Fruit fly (Drosophila melanogaster) whole organism, embryonic: ENCODE results near the gene CG5013.

Experiments
- Bgb ChIP-seq: fragments of 200-800 bp; sonication (Bioruptor generic); IDR thresholded peaks from 2 replicates; pipeline ENCODE4 v1.3.6; 2022; ENCODE audit warnings: missing biosample characterization, missing genetic modification characterization; ENCODE audit not compliant: partially characterized antibody
- CG10543 ChIP-seq: fragments of 200-800 bp; sonication (Bioruptor generic); optimal IDR thresholded peaks from 3 replicates; lab custom pipeline; 2017; ENCODE audit warnings: missing biosample characterization, mild to moderate bottlenecking, missing genetic modification characterization, moderate library complexity
- CG10565 ChIP-seq: fragments of 200-800 bp; sonication (Bioruptor generic); optimal IDR thresholded peaks from 3 replicates; lab custom pipeline; 2016; ENCODE audit warnings: missing biosample characterization, mild to moderate bottlenecking, missing genetic modification characterization
- CG10959 ChIP-seq: fragments of 200-800 bp; sonication (Bioruptor generic); IDR thresholded peaks from 2 replicates; pipeline ENCODE4 v1.3.6; 2022; ENCODE audit warnings: missing biosample characterization, missing genetic modification characterization
- CG10979 ChIP-seq: fragments of 200-800 bp; sonication (Bioruptor generic); optimal IDR thresholded peaks from 2 replicates; lab custom pipeline; 2018; ENCODE audit warnings: missing biosample characterization, mild to moderate bottlenecking, missing genetic modification characterization, moderate library complexity
- CG11247 ChIP-seq: fragments of 200-800 bp; sonication (Bioruptor generic); IDR thresholded peaks from 2 replicates; pipeline ENCODE4 v1.3.6; 2022; ENCODE audit warnings: missing biosample characterization, missing genetic modification characterization
- CG12219 ChIP-seq: fragments of 200-800 bp; sonication (Bioruptor generic); optimal IDR thresholded peaks from 3 replicates; lab custom pipeline; 2018; ENCODE audit warnings: missing biosample characterization, mild to moderate bottlenecking, missing genetic modification characterization
- CG12942 ChIP-seq: fragments of 200-800 bp; sonication (Bioruptor generic); optimal IDR thresholded peaks from 3 replicates; lab custom pipeline; 2016; ENCODE audit warnings: missing biosample characterization, missing genetic modification characterization
- CG15696 ChIP-seq: fragments of 200-800 bp; sonication (Bioruptor generic); optimal IDR thresholded peaks from 2 replicates; lab custom pipeline; 2019; ENCODE audit warnings: missing biosample characterization, mild to moderate bottlenecking, missing genetic modification characterization, moderate library complexity
- CG1602 ChIP-seq: fragments of 200-800 bp; sonication (Bioruptor generic); optimal IDR thresholded peaks from 3 replicates; lab custom pipeline; 2016; ENCODE audit warnings: missing biosample characterization, missing genetic modification characterization
- CG17328 ChIP-seq: fragments of 200-800 bp; sonication (Bioruptor generic); IDR thresholded peaks from 2 replicates; pipeline ENCODE4 v1.3.6; 2022; ENCODE audit warnings: missing biosample characterization, missing genetic modification characterization
- CG17385 ChIP-seq: fragments of 200-800 bp; sonication (Bioruptor generic); optimal IDR thresholded peaks from 3 replicates; lab custom pipeline; 2018; ENCODE audit warnings: missing biosample characterization, mild to moderate bottlenecking, missing genetic modification characterization
- CG17829 ChIP-seq: fragments of 200-800 bp; optimal IDR thresholded peaks from 2 replicates; lab custom pipeline; 2019; ENCODE audit warnings: missing biosample characterization, mild to moderate bottlenecking, missing genetic modification characterization, moderate library complexity
- CG2712 ChIP-seq: fragments of 200-800 bp; optimal IDR thresholded peaks from 3 replicates; lab custom pipeline; 2019; ENCODE audit warnings: missing biosample characterization, mild to moderate bottlenecking, missing genetic modification characterization, moderate library complexity
- CG3065 ChIP-seq: fragments of 200-800 bp; sonication (Bioruptor generic); optimal IDR thresholded peaks from 2 replicates; lab custom pipeline; 2016; ENCODE audit warnings: missing biosample characterization, missing genetic modification characterization
- CG32532 ChIP-seq: fragments of 200-800 bp; sonication (Bioruptor generic); IDR thresholded peaks from 2 replicates; pipeline ENCODE4 v1.3.6; 2022; ENCODE audit warnings: missing biosample characterization, missing genetic modification characterization
- CG4282 ChIP-seq: fragments of 200-800 bp; sonication (Bioruptor generic); optimal IDR thresholded peaks from 2 replicates; lab custom pipeline; 2016; ENCODE audit warnings: missing biosample characterization, missing genetic modification characterization
- CG4404 ChIP-seq: fragments of 200-800 bp; sonication (Bioruptor generic); IDR thresholded peaks from 2 replicates; pipeline ENCODE4 v1.3.6; 2022; ENCODE audit warnings: missing biosample characterization, missing genetic modification characterization
- CG6813 ChIP-seq: fragments of 200-800 bp; sonication (Bioruptor generic); optimal IDR thresholded peaks from 2 replicates; lab custom pipeline; 2017; ENCODE audit warnings: missing biosample characterization, missing genetic modification characterization, mild to moderate bottlenecking, moderate library complexity, missing genetic modification reagents
- CG8388 ChIP-seq: fragments of 200-800 bp; sonication (Bioruptor generic); optimal IDR thresholded peaks from 2 replicates; lab custom pipeline; 2019; ENCODE audit warnings: missing biosample characterization, mild to moderate bottlenecking, missing genetic modification characterization, moderate library complexity
- CG8924 ChIP-seq: fragments of 200-800 bp; optimal IDR thresholded peaks from 3 replicates; lab custom pipeline; 2019; ENCODE audit warnings: missing biosample characterization, mild to moderate bottlenecking, missing genetic modification characterization, moderate library complexity
- CG9609 ChIP-seq: fragments of 200-800 bp; sonication (Bioruptor generic); optimal IDR thresholded peaks from 3 replicates; lab custom pipeline; 2016; ENCODE audit warnings: missing biosample characterization, missing genetic modification characterization
- Hr39 ChIP-seq: fragments of >200 bp; optimal IDR thresholded peaks from 2 replicates; lab custom pipeline; 2017
- Max ChIP-seq: fragments of 200-800 bp; sonication (Bioruptor generic); optimal IDR thresholded peaks from 2 replicates; lab custom pipeline; 2016; ENCODE audit warnings: missing biosample characterization, mild to moderate bottlenecking, missing genetic modification characterization
- Mrtf ChIP-seq: fragments of 200-800 bp; sonication (Bioruptor generic); IDR thresholded peaks from 3 replicates; pipeline ENCODE4 v1.3.6; 2022; ENCODE audit warnings: missing biosample characterization, missing genetic modification characterization
- NK7.1 ChIP-seq: fragments of 200-800 bp; sonication (Bioruptor generic); optimal IDR thresholded peaks from 3 replicates; lab custom pipeline; 2016; ENCODE audit warnings: missing biosample characterization, missing genetic modification characterization
- Sin3A ChIP-seq: fragments of >200 bp; optimal IDR thresholded peaks from 2 replicates; lab custom pipeline; 2018
- Sox100B ChIP-seq: fragments of 200-800 bp; sonication (Bioruptor generic); optimal IDR thresholded peaks from 3 replicates; lab custom pipeline; 2018; ENCODE audit warnings: missing biosample characterization, mild to moderate bottlenecking, missing genetic modification characterization
- Stat92E ChIP-seq, 3 experiments: fragments of >200 bp in 2 of 3; fragments of 200-800 bp in 1 of 3; sonication (Bioruptor generic) in 1 of 3; optimal IDR thresholded peaks; 2 replicates each; lab custom pipeline; 2017 to 2019; ENCODE audit warnings: missing biosample characterization in 3 of 3, missing genetic modification characterization in 3 of 3, mild to moderate bottlenecking in 1 of 3, moderate library complexity in 1 of 3
- Xrp1 ChIP-seq: fragments of 200-800 bp; sonication (Bioruptor generic); IDR thresholded peaks from 2 replicates; pipeline ENCODE4 v1.3.6; 2022; ENCODE audit warnings: missing biosample characterization, missing genetic modification characterization
- az2 ChIP-seq: fragments of 200-800 bp; sonication (Bioruptor generic); optimal IDR thresholded peaks from 3 replicates; lab custom pipeline; 2016; ENCODE audit warnings: missing biosample characterization, missing genetic modification characterization
- bbx ChIP-seq: fragments of 200-800 bp; sonication (Bioruptor generic); IDR thresholded peaks from 2 replicates; pipeline ENCODE4 v1.3.6; 2022; ENCODE audit warnings: missing biosample characterization, missing genetic modification characterization; ENCODE audit not compliant: partially characterized antibody
- caup ChIP-seq: fragments of 200-800 bp; sonication (Bioruptor generic); optimal IDR thresholded peaks from 3 replicates; lab custom pipeline; 2017; ENCODE audit warnings: missing biosample characterization, mild to moderate bottlenecking, missing genetic modification characterization, moderate library complexity; ENCODE audit not compliant: severe bottlenecking
- chm ChIP-seq: fragments of 200-800 bp; sonication (Bioruptor generic); IDR thresholded peaks from 2 replicates; pipeline ENCODE4 v1.3.6; 2022; ENCODE audit warnings: missing biosample characterization, missing genetic modification characterization
- crc ChIP-seq: fragments of 200-800 bp; sonication (Bioruptor generic); optimal IDR thresholded peaks from 2 replicates; lab custom pipeline; 2016; ENCODE audit warnings: missing biosample characterization, missing genetic modification characterization
- da ChIP-seq: fragments of 200-800 bp; sonication (Bioruptor generic); optimal IDR thresholded peaks from 2 replicates; lab custom pipeline; 2016; ENCODE audit warnings: missing biosample characterization, missing genetic modification characterization
- dmrt11E ChIP-seq: fragments of 200-800 bp; sonication (Bioruptor generic); optimal IDR thresholded peaks from 3 replicates; lab custom pipeline; 2018; ENCODE audit warnings: missing biosample characterization, mild to moderate bottlenecking, missing genetic modification characterization, moderate library complexity
- ewg ChIP-seq: fragments of 200-800 bp; sonication (Bioruptor generic); optimal IDR thresholded peaks from 3 replicates; lab custom pipeline; 2017; ENCODE audit warnings: mild to moderate bottlenecking, missing biosample characterization, missing genetic modification reagents, missing genetic modification characterization
- fru ChIP-seq: fragments of >200 bp; optimal IDR thresholded peaks from 2 replicates; lab custom pipeline; 2017
- gem ChIP-seq: fragments of 200-800 bp; sonication (Bioruptor generic); optimal IDR thresholded peaks from 2 replicates; lab custom pipeline; 2019; ENCODE audit warnings: missing biosample characterization, mild to moderate bottlenecking, missing genetic modification characterization, moderate library complexity
- gro ChIP-seq: fragments of 200-800 bp; sonication (Bioruptor generic); optimal IDR thresholded peaks from 2 replicates; lab custom pipeline; 2016; ENCODE audit warnings: missing biosample characterization, missing genetic modification characterization
- kay ChIP-seq: fragments of 200-800 bp; sonication (Bioruptor generic); optimal IDR thresholded peaks from 2 replicates; lab custom pipeline; 2016; ENCODE audit warnings: missing biosample characterization, missing genetic modification characterization
- mld ChIP-seq: fragments of 200-800 bp; sonication (Bioruptor generic); IDR thresholded peaks from 3 replicates; pipeline ENCODE4 v1.3.6; 2022; ENCODE audit warnings: missing biosample characterization, missing genetic modification characterization; ENCODE audit not compliant: partially characterized antibody
- prd ChIP-seq, 3 experiments: fragments of >200 bp in 2 of 3; fragments of 200-800 bp in 1 of 3; sonication (Bioruptor generic) in 1 of 3; optimal IDR thresholded peaks in 2 of 3; IDR thresholded peaks in 1 of 3; 2 replicates in 2 of 3; 3 replicates in 1 of 3; pipeline versions ENCODE4 v1.3.6 to Lab custom; 2017 to 2022; ENCODE audit warnings: missing biosample characterization in 1 of 3, missing genetic modification characterization in 1 of 3
- ranshi ChIP-seq: fragments of 200-800 bp; sonication (Bioruptor generic); IDR thresholded peaks from 2 replicates; pipeline ENCODE4 v1.3.6; 2022; ENCODE audit warnings: missing biosample characterization, missing genetic modification characterization
- run ChIP-seq: fragments of 200-800 bp; sonication (Bioruptor generic); optimal IDR thresholded peaks from 3 replicates; lab custom pipeline; 2018; ENCODE audit warnings: missing biosample characterization, mild to moderate bottlenecking, missing genetic modification characterization
- sens ChIP-seq: fragments of 200-800 bp; sonication (Bioruptor generic); peaks from one replicate; lab custom pipeline; 2016; ENCODE audit warnings: missing biosample characterization, missing genetic modification characterization
- slou ChIP-seq: fragments of 200-800 bp; sonication (Bioruptor generic); optimal IDR thresholded peaks from 3 replicates; lab custom pipeline; 2016; ENCODE audit warnings: missing biosample characterization, missing genetic modification characterization
- wor ChIP-seq: fragments of 200-800 bp; sonication (Bioruptor generic); IDR thresholded peaks from 2 replicates; pipeline ENCODE4 v1.3.6; 2022; ENCODE audit warnings: missing biosample characterization, missing genetic modification characterization
- yki ChIP-seq: fragments of >200 bp; optimal IDR thresholded peaks from 3 replicates; lab custom pipeline; 2018
- zen2 ChIP-seq: fragments of 200-800 bp; sonication (Bioruptor generic); IDR thresholded peaks from 3 replicates; pipeline ENCODE4 v1.3.6; 2022; ENCODE audit warnings: missing biosample characterization, missing genetic modification characterization; ENCODE audit not compliant: partially characterized antibody
- zf30C ChIP-seq: fragments of 200-800 bp; sonication (Bioruptor generic); optimal IDR thresholded peaks from 3 replicates; lab custom pipeline; 2018; ENCODE audit warnings: missing biosample characterization, mild to moderate bottlenecking, missing genetic modification characterization

Gene CG5013

dm6 chr3R:16033727-16034126, 15.7 kb upstream of the CG5013 start (continued):
- TF ChIP-seq Bgb (GFP tag; lab: Robert Waterston, UW) (no peak), dmrt11E (tag; lab: Kevin White, UChicago) (peak; percentile 60), CG3065 (GFP tag; lab: Kevin White, UChicago) (no peak), CG12942 (no peak), ranshi (no peak), fru (no peak), CG9609 (GFP tag; lab: Kevin White, UChicago) (no peak), CG12219 (GFP tag; lab: Kevin White, UChicago) (no peak), zf30C (peak; percentile 86), CG10979 (peak; percentile 42), run (tag; lab: Kevin White, UChicago) (no peak), bbx (no peak), yki (lab: Kevin White, UChicago) (no peak), sens (GFP tag; lab: Kevin White, UChicago) (peak; percentile 32), CG10959 (GFP tag; lab: Robert Waterston, UW) (no peak), CG17328 (GFP tag; lab: Robert Waterston, UW) (no peak), wor (no peak), CG6813 (GFP tag; lab: Kevin White, UChicago) (no peak), CG17385 (GFP tag; lab: Kevin White, UChicago) (no peak), slou (no peak), CG1602 (GFP tag; lab: Kevin White, UChicago) (no peak), CG10565 (no peak), gem (tag; lab: Kevin White, UChicago) (peak; percentile 33), az2 (no peak), CG11247 (no peak), chm (GFP tag; lab: Robert Waterston, UW) (no peak), CG8924 (tag; lab: Kevin White, UChicago) (peak; percentile 29), CG17829 (tag; lab: Kevin White, UChicago) (peak; percentile 43), CG32532 (no peak), gro (GFP tag; lab: Kevin White, UChicago) (no peak), Stat92E (GFP tag; optimal IDR thresholded peaks at IDR 0.05; lab: Kevin White, UChicago) (no peak), CG10543 (no peak), mld (GFP tag; lab: Robert Waterston, UW) (no peak), NK7.1 (no peak), Hr39 (lab: Kevin White, UChicago) (no peak), prd (optimal IDR thresholded peaks at IDR 0.05; lab: Kevin White, UChicago) (no peak), prd (GFP tag; IDR thresholded peaks at IDR 0.05; lab: Robert Waterston, UW) (peak; percentile 41; the same call in 2 of the 3 replicates), CG15696 (peak; percentile 74), ewg (GFP tag; lab: Kevin White, UChicago) (no peak), Sox100B (no peak), caup (GFP tag; lab: Kevin White, UChicago) (no peak), kay (GFP tag; lab: Kevin White, UChicago) (no peak), zen2 (GFP tag; lab: Robert Waterston, UW) (no peak), Xrp1 (GFP tag; lab: Robert Waterston, UW) (peak; percentile 25; the same call in 1 of the 2 replicates), Max (no peak), da (no peak), Mrtf (GFP tag; lab: Robert Waterston, UW) (no peak), CG4282 (no peak), CG2712 (tag; lab: Kevin White, UChicago) (peak; percentile 55), CG8388 (GFP tag; lab: Kevin White, UChicago) (no peak), CG4404 (GFP tag; lab: Robert Waterston, UW) (peak; percentile 42), Sin3A (lab: Kevin White, UChicago) (no peak), crc (GFP tag; lab: Kevin White, UChicago) (no peak)
